Fruit fly (Drosophila melanogaster) whole organism, embryonic: ENCODE measurements around the gene Usp10.

Experiments
- Asciz ChIP-seq: fragments of 200-800 bp; sonication (Bioruptor generic); optimal IDR thresholded peaks from 2 replicates; lab custom pipeline; 2017; ENCODE audit warnings: missing biosample characterization, mild to moderate bottlenecking, missing genetic modification characterization, missing genetic modification reagents
- Atf3 ChIP-seq: fragments of 200-800 bp; sonication (Bioruptor generic); optimal IDR thresholded peaks from 3 replicates; lab custom pipeline; 2016; ENCODE audit warnings: missing biosample characterization, missing genetic modification characterization
- CG10274 ChIP-seq: fragments of 200-800 bp; sonication (Bioruptor generic); optimal IDR thresholded peaks from 3 replicates; lab custom pipeline; 2017; ENCODE audit warnings: missing biosample characterization, mild to moderate bottlenecking, missing genetic modification characterization
- CG12659 ChIP-seq: fragments of 200-800 bp; sonication (Bioruptor generic); optimal IDR thresholded peaks from 3 replicates; lab custom pipeline; 2017; ENCODE audit warnings: mild to moderate bottlenecking, missing biosample characterization, missing genetic modification reagents, missing genetic modification characterization
- CG13424 ChIP-seq: fragments of 200-800 bp; sonication (Bioruptor generic); optimal IDR thresholded peaks from 2 replicates; lab custom pipeline; 2019; ENCODE audit warnings: missing biosample characterization, mild to moderate bottlenecking, missing genetic modification characterization, moderate library complexity
- CG14050 ChIP-seq: fragments of 200-800 bp; sonication (Bioruptor generic); IDR thresholded peaks from 3 replicates; pipeline ENCODE4 v1.3.6; 2022; ENCODE audit warnings: missing biosample characterization, missing genetic modification characterization
- CG14667 ChIP-seq: fragments of 200-800 bp; sonication (Bioruptor generic); IDR thresholded peaks from 2 replicates; pipeline ENCODE4 v1.3.6; 2022; ENCODE audit warnings: missing biosample characterization, missing genetic modification characterization
- CG17359 ChIP-seq: fragments of 200-800 bp; sonication (Bioruptor generic); optimal IDR thresholded peaks from 3 replicates; lab custom pipeline; 2018; ENCODE audit warnings: missing biosample characterization, mild to moderate bottlenecking, missing genetic modification characterization, moderate library complexity
- CG32767 ChIP-seq: fragments of 200-800 bp; sonication (Bioruptor generic); IDR thresholded peaks from 2 replicates; pipeline ENCODE4 v1.3.6; 2022; ENCODE audit warnings: missing biosample characterization, missing genetic modification characterization
- CG32772 ChIP-seq: fragments of 200-800 bp; sonication (Bioruptor generic); IDR thresholded peaks from 2 replicates; pipeline ENCODE4 v1.3.6; 2022; ENCODE audit warnings: missing biosample characterization, missing genetic modification characterization
- CG4820 ChIP-seq: fragments of 200-800 bp; sonication (Bioruptor generic); optimal IDR thresholded peaks from 3 replicates; lab custom pipeline; 2016; ENCODE audit warnings: missing biosample characterization, missing genetic modification characterization
- CG5180 ChIP-seq: fragments of 200-800 bp; sonication (Bioruptor generic); optimal IDR thresholded peaks from 3 replicates; lab custom pipeline; 2017; ENCODE audit warnings: missing biosample characterization, missing genetic modification characterization, mild to moderate bottlenecking, moderate library complexity, missing genetic modification reagents
- CG6854 ChIP-seq: fragments of 200-800 bp; sonication (Bioruptor generic); optimal IDR thresholded peaks from 3 replicates; lab custom pipeline; 2017; ENCODE audit warnings: missing biosample characterization, mild to moderate bottlenecking, missing genetic modification characterization
- CG9609 ChIP-seq: fragments of 200-800 bp; sonication (Bioruptor generic); optimal IDR thresholded peaks from 3 replicates; lab custom pipeline; 2016; ENCODE audit warnings: missing biosample characterization, missing genetic modification characterization
- CG9932 ChIP-seq: fragments of 200-800 bp; sonication (Bioruptor generic); IDR thresholded peaks from 2 replicates; pipeline ENCODE4 v1.3.6; 2022; ENCODE audit warnings: missing biosample characterization, missing genetic modification characterization
- CrebB ChIP-seq: fragments of 200-800 bp; sonication (Bioruptor generic); optimal IDR thresholded peaks from 3 replicates; lab custom pipeline; 2018; ENCODE audit warnings: missing biosample characterization, mild to moderate bottlenecking, missing genetic modification characterization
- D ChIP-seq, 2 experiments: fragments of 200-800 bp in 1 of 2; fragments of >200 bp in 1 of 2; sonication (Bioruptor generic) in 1 of 2; optimal IDR thresholded peaks; 2 replicates in 1 of 2; 3 replicates in 1 of 2; lab custom pipeline; 2017; ENCODE audit warnings: mild to moderate bottlenecking in 1 of 2, missing biosample characterization in 1 of 2, missing genetic modification characterization in 1 of 2, missing genetic modification reagents in 1 of 2
- Dbx ChIP-seq: fragments of 200-800 bp; sonication (Bioruptor generic); IDR thresholded peaks from 3 replicates; pipeline ENCODE4 v1.3.6; 2022; ENCODE audit warnings: missing biosample characterization, missing genetic modification characterization
- HLH54F ChIP-seq: fragments of 200-800 bp; sonication (Bioruptor generic); optimal IDR thresholded peaks from 3 replicates; lab custom pipeline; 2016; ENCODE audit warnings: missing biosample characterization, missing genetic modification characterization
- HmgD ChIP-seq: fragments of 200-800 bp; sonication (Bioruptor generic); optimal IDR thresholded peaks from 3 replicates; lab custom pipeline; 2016; ENCODE audit warnings: missing biosample characterization, missing genetic modification characterization
- Hsf ChIP-seq: fragments of 200-800 bp; sonication (Bioruptor generic); optimal IDR thresholded peaks from 3 replicates; lab custom pipeline; 2016; ENCODE audit warnings: missing biosample characterization, missing genetic modification characterization
- Lim3 ChIP-seq: fragments of 200-800 bp; sonication (Bioruptor generic); IDR thresholded peaks from 2 replicates; pipeline ENCODE4 v1.3.6; 2022; ENCODE audit warnings: missing biosample characterization, missing genetic modification characterization
- Myb ChIP-seq: fragments of 200-800 bp; sonication (Bioruptor generic); optimal IDR thresholded peaks from 2 replicates; lab custom pipeline; 2016; ENCODE audit warnings: missing biosample characterization, missing genetic modification characterization
- Oli ChIP-seq: fragments of 200-800 bp; sonication (Bioruptor generic); optimal IDR thresholded peaks from 2 replicates; lab custom pipeline; 2018; ENCODE audit warnings: missing biosample characterization, mild to moderate bottlenecking, missing genetic modification characterization, moderate library complexity
- PHDP ChIP-seq: fragments of 200-800 bp; sonication (Bioruptor generic); optimal IDR thresholded peaks from 3 replicates; lab custom pipeline; 2018; ENCODE audit warnings: missing biosample characterization, mild to moderate bottlenecking, missing genetic modification characterization, moderate library complexity
- Rx ChIP-seq: fragments of 200-800 bp; sonication (Bioruptor generic); IDR thresholded peaks from 2 replicates; pipeline ENCODE4 v1.3.6; 2022; ENCODE audit warnings: missing biosample characterization, missing genetic modification characterization
- aop ChIP-seq: fragments of 200-800 bp; sonication (Bioruptor generic); IDR thresholded peaks from 2 replicates; pipeline ENCODE4 v1.3.6; 2022; ENCODE audit warnings: missing biosample characterization, missing genetic modification characterization
- cato ChIP-seq: fragments of 200-800 bp; sonication (Bioruptor generic); optimal IDR thresholded peaks from 2 replicates; lab custom pipeline; 2016; ENCODE audit warnings: missing biosample characterization, missing genetic modification characterization, borderline replicate concordance
- chm ChIP-seq: fragments of 200-800 bp; sonication (Bioruptor generic); IDR thresholded peaks from 2 replicates; pipeline ENCODE4 v1.3.6; 2022; ENCODE audit warnings: missing biosample characterization, missing genetic modification characterization
- ci ChIP-seq: fragments of 200-800 bp; sonication (Bioruptor generic); IDR thresholded peaks from 3 replicates; pipeline ENCODE4 v1.3.6; 2022; ENCODE audit warnings: missing biosample characterization, missing genetic modification characterization
- crc ChIP-seq: fragments of 200-800 bp; sonication (Bioruptor generic); optimal IDR thresholded peaks from 2 replicates; lab custom pipeline; 2016; ENCODE audit warnings: missing biosample characterization, missing genetic modification characterization
- ewg ChIP-seq: fragments of 200-800 bp; sonication (Bioruptor generic); optimal IDR thresholded peaks from 3 replicates; lab custom pipeline; 2017; ENCODE audit warnings: mild to moderate bottlenecking, missing biosample characterization, missing genetic modification reagents, missing genetic modification characterization
- gsb ChIP-seq: fragments of 200-800 bp; sonication (Bioruptor generic); IDR thresholded peaks from 2 replicates; pipeline ENCODE4 v1.3.6; 2022; ENCODE audit warnings: missing biosample characterization, missing genetic modification characterization
- ham ChIP-seq: fragments of 200-800 bp; sonication (Bioruptor generic); IDR thresholded peaks from 2 replicates; pipeline ENCODE4 v1.3.6; 2022; ENCODE audit warnings: missing biosample characterization, missing genetic modification characterization
- insv ChIP-seq, 2 experiments: fragments of 200-800 bp; sonication (Bioruptor generic); optimal IDR thresholded peaks; 3 replicates each; lab custom pipeline; 2016 to 2018; ENCODE audit warnings: missing biosample characterization in 2 of 2, missing genetic modification characterization in 2 of 2
- jumu ChIP-seq: fragments of 200-800 bp; sonication (Bioruptor generic); optimal IDR thresholded peaks from 3 replicates; lab custom pipeline; 2016; ENCODE audit warnings: missing biosample characterization, missing genetic modification characterization
- lbe ChIP-seq: fragments of 200-800 bp; sonication (Bioruptor generic); optimal IDR thresholded peaks from 2 replicates; lab custom pipeline; 2016; ENCODE audit warnings: missing biosample characterization, mild to moderate bottlenecking, missing genetic modification characterization
- nerfin-2 ChIP-seq: fragments of 200-800 bp; sonication (Bioruptor generic); IDR thresholded peaks from 2 replicates; pipeline ENCODE4 v1.3.6; 2022; ENCODE audit warnings: missing biosample characterization, missing genetic modification characterization; ENCODE audit not compliant: partially characterized antibody
- nom ChIP-seq: fragments of 200-800 bp; sonication (Bioruptor generic); optimal IDR thresholded peaks from 2 replicates; lab custom pipeline; 2017; ENCODE audit warnings: missing biosample characterization, missing genetic modification characterization, mild to moderate bottlenecking, moderate library complexity, missing genetic modification reagents
- p53 ChIP-seq: fragments of 200-800 bp; sonication (Bioruptor generic); optimal IDR thresholded peaks from 2 replicates; lab custom pipeline; 2016; ENCODE audit warnings: missing biosample characterization, missing genetic modification characterization
- pfk ChIP-seq: fragments of 200-800 bp; sonication (Bioruptor generic); optimal IDR thresholded peaks from 2 replicates; lab custom pipeline; 2018; ENCODE audit warnings: missing biosample characterization, mild to moderate bottlenecking, missing genetic modification characterization, moderate library complexity
- sens-2 ChIP-seq: fragments of 200-800 bp; sonication (Bioruptor generic); IDR thresholded peaks from 2 replicates; pipeline ENCODE4 v1.3.6; 2022; ENCODE audit warnings: missing biosample characterization, missing genetic modification characterization
- slbo ChIP-seq: fragments of 200-800 bp; sonication (Bioruptor generic); IDR thresholded peaks from 2 replicates; pipeline ENCODE4 v1.3.6; 2022; ENCODE audit warnings: missing biosample characterization, missing genetic modification characterization
- tio ChIP-seq: fragments of 200-800 bp; sonication (Bioruptor generic); optimal IDR thresholded peaks from 2 replicates; lab custom pipeline; 2017; ENCODE audit warnings: missing biosample characterization, missing genetic modification characterization, inconsistent platforms
- trh ChIP-seq: fragments of 200-800 bp; sonication (Bioruptor generic); optimal IDR thresholded peaks from 2 replicates; lab custom pipeline; 2016; ENCODE audit warnings: missing biosample characterization, missing genetic modification characterization
- vnd ChIP-seq: fragments of 200-800 bp; sonication (Bioruptor generic); IDR thresholded peaks from 3 replicates; pipeline ENCODE4 v1.3.6; 2022; ENCODE audit warnings: missing biosample characterization, missing genetic modification characterization; ENCODE audit not compliant: partially characterized antibody
- zen ChIP-seq: fragments of 200-800 bp; sonication (Bioruptor generic); optimal IDR thresholded peaks from 3 replicates; lab custom pipeline; 2018; ENCODE audit warnings: missing biosample characterization, mild to moderate bottlenecking, missing genetic modification characterization, moderate library complexity
- zen2 ChIP-seq: fragments of 200-800 bp; sonication (Bioruptor generic); IDR thresholded peaks from 3 replicates; pipeline ENCODE4 v1.3.6; 2022; ENCODE audit warnings: missing biosample characterization, missing genetic modification characterization; ENCODE audit not compliant: partially characterized antibody
- zfh1 ChIP-seq: fragments of 200-800 bp; sonication (Bioruptor generic); IDR thresholded peaks from 3 replicates; pipeline ENCODE4 v1.3.6; 2022; ENCODE audit warnings: missing biosample characterization, missing genetic modification characterization

Usp10 gene

DNA sequence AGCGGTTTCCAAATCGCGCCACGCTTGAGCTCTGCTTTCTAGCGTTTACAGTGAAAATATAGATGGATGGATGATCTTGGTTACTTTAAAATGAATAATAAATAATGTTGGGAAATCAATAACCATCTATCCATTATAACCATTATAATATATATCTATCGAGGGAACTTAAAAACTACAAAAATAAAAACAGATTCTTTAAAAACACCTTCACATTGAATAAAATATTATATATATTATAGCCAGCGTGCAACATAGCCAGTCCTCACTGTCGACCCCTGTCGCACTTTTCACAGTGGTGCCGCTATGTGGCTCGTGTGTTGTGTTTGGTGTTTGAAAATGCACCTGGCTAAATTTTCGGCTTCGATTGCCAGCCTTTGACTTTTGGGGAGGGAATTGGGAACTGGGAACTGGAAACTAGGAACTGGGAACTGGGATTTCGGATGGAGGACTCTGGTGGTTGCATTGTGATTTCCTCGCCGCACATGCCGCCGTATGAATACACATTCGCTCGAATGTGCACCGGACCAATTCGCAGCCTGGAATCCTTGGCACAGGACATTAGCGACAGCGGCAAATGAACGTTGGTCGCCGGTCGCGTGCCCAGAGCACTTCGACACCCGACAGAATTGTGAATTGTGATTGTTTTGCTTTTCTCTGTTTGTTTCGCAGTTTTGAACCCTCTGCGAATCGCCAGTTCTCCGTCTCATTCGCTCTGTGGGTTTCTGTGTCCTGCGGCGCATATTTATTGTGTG is 33.5 kb downstream of the Usp10 start (continued):
- no peak for TF ChIP-seq D (optimal IDR thresholded peaks at IDR 0.05; lab: Kevin White, UChicago)
- no peak for TF ChIP-seq D (GFP tag; optimal IDR thresholded peaks at IDR 0.05; lab: Kevin White, UChicago)
- no peak for TF ChIP-seq Dbx (GFP tag; lab: Robert Waterston, UW)
- no peak for TF ChIP-seq Myb (GFP tag; lab: Kevin White, UChicago)
- TF ChIP-seq Rx (GFP tag; lab: Robert Waterston, UW): no peak
- no peak for TF ChIP-seq tio (GFP tag; lab: Kevin White, UChicago)
- no peak for TF ChIP-seq cato (GFP tag; lab: Kevin White, UChicago)
- no peak for TF ChIP-seq zfh1
- no peak for TF ChIP-seq vnd
- TF ChIP-seq CG14667 (GFP tag; lab: Robert Waterston, UW): no peak
- TF ChIP-seq zen (tag; lab: Kevin White, UChicago): peak; percentile 20
- no peak for TF ChIP-seq crc
- no peak for TF ChIP-seq aop (GFP tag; lab: Robert Waterston, UW)
- no peak for TF ChIP-seq CrebB (tag; lab: Kevin White, UChicago)
- no peak for TF ChIP-seq gsb (GFP tag; lab: Robert Waterston, UW)
- TF ChIP-seq CG6854 (GFP tag; lab: Kevin White, UChicago): no peak
- peak; percentile 46 for TF ChIP-seq CG17359 (tag; lab: Kevin White, UChicago)
- no peak for TF ChIP-seq CG10274
- no peak for TF ChIP-seq pfk (GFP tag; lab: Kevin White, UChicago)
- no peak for TF ChIP-seq CG5180 (GFP tag; lab: Kevin White, UChicago)
- TF ChIP-seq jumu (GFP tag; lab: Kevin White, UChicago): no peak
- no peak for TF ChIP-seq CG4820 (GFP tag; lab: Kevin White, UChicago)
- TF ChIP-seq trh: peak; percentile 4
- no peak for TF ChIP-seq CG9609
- no peak for TF ChIP-seq nerfin-2 (GFP tag; lab: Robert Waterston, UW)
- peak; percentile 51; the same call in 1 of the 3 replicates for TF ChIP-seq ci (GFP tag; lab: Robert Waterston, UW)
- peak; percentile 50 for TF ChIP-seq Oli (tag; lab: Kevin White, UChicago)
- no peak for TF ChIP-seq slbo (GFP tag; lab: Robert Waterston, UW)
- no peak for TF ChIP-seq sens-2 (GFP tag; lab: Robert Waterston, UW)
- no peak for TF ChIP-seq p53 (GFP tag; lab: Kevin White, UChicago)
- peak; percentile 38 for TF ChIP-seq CG13424 (tag; lab: Kevin White, UChicago)
- TF ChIP-seq ewg (GFP tag; lab: Kevin White, UChicago): peak; percentile 20
- no peak for TF ChIP-seq Atf3
- no peak for TF ChIP-seq CG14050 (GFP tag; lab: Robert Waterston, UW)
- no peak for TF ChIP-seq nom
- TF ChIP-seq CG12659: no peak
- no peak for TF ChIP-seq PHDP (tag; lab: Kevin White, UChicago)
- no peak for TF ChIP-seq HmgD
- TF ChIP-seq Hsf (GFP tag; lab: Kevin White, UChicago): no peak
- TF ChIP-seq Lim3 (GFP tag; lab: Robert Waterston, UW): no peak
- no peak for TF ChIP-seq ham
- TF ChIP-seq CG32772 (GFP tag; lab: Robert Waterston, UW): no peak
- no peak for TF ChIP-seq zen2 (GFP tag; lab: Robert Waterston, UW)
- no peak for TF ChIP-seq HLH54F (GFP tag; lab: Kevin White, UChicago)
- TF ChIP-seq insv (GFP tag; optimal IDR thresholded peaks at IDR 0.05; lab: Kevin White, UChicago): no peak
- peak; percentile 32 for TF ChIP-seq Asciz (GFP tag; lab: Kevin White, UChicago)
- TF ChIP-seq chm (GFP tag; lab: Robert Waterston, UW): peak; percentile 13; the same call in 1 of the 2 replicates
- TF ChIP-seq lbe (GFP tag; lab: Kevin White, UChicago): no peak
- no peak for TF ChIP-seq CG9932
- 0 out of 2 replicates have a peak, but pooled peaks have one; percentile 19 for TF ChIP-seq CG32767 (GFP tag; lab: Robert Waterston, UW)
